Fruit fly (Drosophila melanogaster): ENCODE measurements around the gene Atet.

The Atet gene

DNA sequence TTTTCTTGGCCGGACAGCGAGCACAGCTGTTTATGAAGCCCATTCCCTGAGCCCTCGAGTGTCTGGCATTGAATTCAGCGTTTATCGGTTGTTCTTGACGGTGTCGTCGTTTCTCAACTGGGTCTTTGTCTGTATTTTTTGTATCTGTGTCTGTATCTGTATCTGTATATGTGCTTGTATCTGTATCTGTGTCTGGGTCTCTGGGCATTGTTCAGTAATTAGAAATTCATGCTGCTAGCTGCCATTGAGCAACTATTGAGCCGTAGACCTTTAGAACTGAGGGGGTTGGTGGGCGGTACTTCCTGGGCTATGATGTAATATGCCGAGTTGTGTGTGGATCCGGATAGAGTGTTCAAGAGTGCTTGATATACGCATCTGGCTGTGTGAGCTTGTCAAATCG lies 2.3 kb downstream of the Atet start (continued):
- no peak for TF ChIP-seq CG4404 (GFP tag; IDR thresholded peaks at IDR 0.05)
- peak; percentile 21 for TF ChIP-seq ftz-f1 (GFP tag; optimal IDR thresholded peaks at IDR 0.05)
- TF ChIP-seq CG10543 (GFP tag; optimal IDR thresholded peaks at IDR 0.05) = peak; percentile 29
- peak; percentile 91 for TF ChIP-seq chinmo (GFP tag; IDR thresholded peaks at IDR 0.05; ENCODE audit: partially characterized antibody)
- TF ChIP-seq tup (GFP tag; optimal IDR thresholded peaks at IDR 0.05) = no peak
- peak; percentile 16 for TF ChIP-seq Atf3 (GFP tag; optimal IDR thresholded peaks at IDR 0.05)
- no peak for TF ChIP-seq luna (GFP tag; optimal IDR thresholded peaks at IDR 0.05)
- TF ChIP-seq CG12769 (tag; optimal IDR thresholded peaks at IDR 0.05) = peak; percentile 21
- no peak for TF ChIP-seq Nf-YC (tag; optimal IDR thresholded peaks at IDR 0.05)
- no peak for TF ChIP-seq esg (GFP tag; conservative IDR thresholded peaks at IDR 0.05)
- TF ChIP-seq Kr (GFP tag; optimal IDR thresholded peaks at IDR 0.05) = no peak
- no peak for TF ChIP-seq CG11504 (tag; optimal IDR thresholded peaks at IDR 0.05)
- no peak for TF ChIP-seq ranshi (GFP tag; IDR thresholded peaks at IDR 0.05)
- peak; percentile 0 for TF ChIP-seq abd-A (tag; optimal IDR thresholded peaks at IDR 0.05)
- TF ChIP-seq CG17361 (GFP tag; IDR thresholded peaks at IDR 0.05) = no peak
- TF ChIP-seq CG2120 (GFP tag; optimal IDR thresholded peaks at IDR 0.05) = no peak
- TF ChIP-seq vvl (GFP tag; IDR thresholded peaks at IDR 0.05) = peak; percentile 44; the same call in 1 of the 2 replicates
- TF ChIP-seq CG15479 (GFP tag; optimal IDR thresholded peaks at IDR 0.05) = peak; percentile 35
- no peak for TF ChIP-seq sim (GFP tag; IDR thresholded peaks at IDR 0.05)
- no peak for TF ChIP-seq HLH54F (GFP tag; optimal IDR thresholded peaks at IDR 0.05)
- TF ChIP-seq Pdp1 (GFP tag; optimal IDR thresholded peaks at IDR 0.05) = peak in 1 of 2 experiments; percentile 78
- TF ChIP-seq Spps (tag; optimal IDR thresholded peaks at IDR 0.05) = no peak
- TF ChIP-seq D19A (tag; optimal IDR thresholded peaks at IDR 0.05) = peak; percentile 44

DNA sequence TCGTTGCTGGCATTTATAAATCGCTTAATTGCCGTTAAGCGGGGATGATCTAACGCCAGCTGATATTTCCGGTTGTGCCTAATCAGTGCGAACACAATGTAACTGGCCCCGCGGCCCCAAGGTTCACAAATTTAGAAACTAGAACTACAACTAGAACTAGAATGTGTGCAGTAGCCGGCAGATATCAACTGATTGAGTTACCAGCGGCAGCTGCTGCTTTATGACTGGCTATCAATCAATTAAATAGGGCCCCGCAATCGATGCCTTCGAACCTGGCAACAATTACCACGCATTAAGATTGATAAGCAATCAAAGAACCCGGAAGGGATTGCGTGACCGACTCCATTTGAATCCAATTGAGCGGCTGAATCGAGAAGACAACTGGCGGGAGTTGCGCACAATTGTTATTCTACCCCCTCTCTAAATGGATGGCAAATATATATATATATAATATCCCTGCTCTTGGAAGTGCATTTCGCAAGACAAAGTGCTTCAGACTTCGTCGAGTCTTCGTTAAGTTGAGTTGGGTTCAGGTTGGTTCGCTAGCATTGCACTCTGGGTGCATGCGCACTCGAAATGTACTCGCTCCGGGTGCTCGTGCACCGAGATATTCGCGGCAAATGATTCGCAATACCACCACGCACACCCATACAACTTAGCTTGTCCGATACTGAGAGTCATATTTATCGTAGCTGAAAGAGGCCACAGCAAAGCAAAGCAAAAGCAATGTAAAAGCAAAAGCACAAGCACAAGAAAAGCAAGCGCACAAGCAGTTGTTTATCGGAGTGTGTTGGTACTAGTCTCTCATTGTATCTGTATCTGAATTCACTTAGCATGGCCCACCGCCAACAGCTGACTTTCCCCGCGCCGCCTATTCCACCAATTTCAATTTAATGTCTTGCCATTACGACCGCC lies 6.3 kb downstream of the Atet start:
- TF ChIP-seq lab (GFP tag; optimal IDR thresholded peaks at IDR 0.05) = peak; percentile 10
- TF ChIP-seq gro (GFP tag; optimal IDR thresholded peaks at IDR 0.05) = peak; percentile 4
- no peak for TF ChIP-seq ase (GFP tag; IDR thresholded peaks at IDR 0.05)
- TF ChIP-seq cg (GFP tag; optimal IDR thresholded peaks at IDR 0.05) = peak; percentile 22
- TF ChIP-seq HmgZ (tag; optimal IDR thresholded peaks at IDR 0.05) = peak; percentile 10
- no peak for TF ChIP-seq pan (optimal IDR thresholded peaks at IDR 0.05)
- TF ChIP-seq pan (GFP tag; optimal IDR thresholded peaks at IDR 0.05 in 1 of 2, IDR thresholded peaks at IDR 0.05 in 1 of 2) = no peak
- no peak for TF ChIP-seq pzg (GFP tag; optimal IDR thresholded peaks at IDR 0.05)
- peak; percentile 57; the same call in 1 of the 4 replicates for TF ChIP-seq chinmo (GFP tag; IDR thresholded peaks at IDR 0.05; ENCODE audit: partially characterized antibody)
- TF ChIP-seq CG13894 (tag; optimal IDR thresholded peaks at IDR 0.05) = no peak
- TF ChIP-seq sug (tag; optimal IDR thresholded peaks at IDR 0.05) = peak; percentile 73
- TF ChIP-seq CG34376 (GFP tag; optimal IDR thresholded peaks at IDR 0.05) = peak; percentile 28
- no peak for TF ChIP-seq Oli (tag; optimal IDR thresholded peaks at IDR 0.05)
- TF ChIP-seq Kr (GFP tag; optimal IDR thresholded peaks at IDR 0.05) = no peak
- TF ChIP-seq otp (GFP tag; IDR thresholded peaks at IDR 0.05) = 0 out of 3 replicates have a peak, but pooled peaks have one; percentile 15
- peak in 1 of 2 experiments; percentile 5 for TF ChIP-seq crp (GFP tag; optimal IDR thresholded peaks at IDR 0.05)
- TF ChIP-seq CG15514 (GFP tag; optimal IDR thresholded peaks at IDR 0.05) = peak; percentile 2
- TF ChIP-seq CG18599 (GFP tag; optimal IDR thresholded peaks at IDR 0.05) = peak; percentile 14
- peak; percentile 15 for TF ChIP-seq HHEX (GFP tag; optimal IDR thresholded peaks at IDR 0.05)
- TF ChIP-seq CG12071 (GFP tag; optimal IDR thresholded peaks at IDR 0.05) = peak; percentile 1
- TF ChIP-seq Atf6 (GFP tag; IDR thresholded peaks at IDR 0.05) = 0 out of 2 replicates have a peak, but pooled peaks have one; percentile 29
- peak; percentile 39; the same call in 1 of the 2 replicates for TF ChIP-seq sens-2 (GFP tag; IDR thresholded peaks at IDR 0.05)
- no peak for TF ChIP-seq CG8290 (GFP tag; optimal IDR thresholded peaks at IDR 0.05)
- peak in 1 of 2 experiments; percentile 21 for TF ChIP-seq CG8290 (tag; optimal IDR thresholded peaks at IDR 0.05)
- TF ChIP-seq gsb-n (tag; optimal IDR thresholded peaks at IDR 0.05) = peak; percentile 4
- peak; percentile 32 for TF ChIP-seq Med (GFP tag)
- TF ChIP-seq Rfx (GFP tag; IDR thresholded peaks at IDR 0.05) = 0 out of 2 replicates have a peak, but pooled peaks have one; percentile 5

Data from whole organism, embryonic.